Worm (Caenorhabditis elegans) whole organism, young adult: ENCODE data around the gene flp-16.

Experiments
- B0261.1 ChIP-seq: sonication (generic microtip); optimal IDR thresholded peaks from 2 replicates; lab custom pipeline; 2016; ENCODE audit warnings: mild to moderate bottlenecking, missing genetic modification characterization, moderate library complexity, missing compliant biosample characterization
- B0336.3 ChIP-seq: fragments of 200-800 bp; sonication (Bioruptor generic); IDR thresholded peaks from 2 replicates; pipeline ENCODE4 v1.3.6; 2022; ENCODE audit warnings: missing genetic modification characterization, missing compliant biosample characterization
- F49E8.2 ChIP-seq: sonication (generic microtip); optimal IDR thresholded peaks from 3 replicates; lab custom pipeline; 2017; ENCODE audit warnings: missing genetic modification characterization, mild to moderate bottlenecking, missing compliant biosample characterization, antibody characterized with exemption, moderate library complexity; ENCODE audit not compliant: insufficient read depth
- K11D2.4 ChIP-seq: fragments of 200-800 bp; sonication (Bioruptor generic); IDR thresholded peaks from 2 replicates; pipeline ENCODE4 v1.3.6; 2022; ENCODE audit warnings: missing genetic modification reagents, missing genetic modification characterization, missing compliant biosample characterization
- T07F8.4 ChIP-seq: sonication (generic microtip); optimal IDR thresholded peaks from 2 replicates; lab custom pipeline; 2016; ENCODE audit warnings: mild to moderate bottlenecking, missing genetic modification characterization, moderate library complexity, missing compliant biosample characterization
- T26A5.8 ChIP-seq: sonication (generic microtip); optimal IDR thresholded peaks from 2 replicates; lab custom pipeline; 2016; ENCODE audit warnings: missing genetic modification characterization, missing compliant biosample characterization
- Y79H2A.3 ChIP-seq: fragments of 200-800 bp; sonication (Bioruptor generic); conservative IDR thresholded peaks from 2 replicates; pipeline ENCODE4 v1.3.6; 2022; ENCODE audit warnings: missing genetic modification reagents, missing genetic modification characterization, missing compliant biosample characterization
- Y95B8A.8 ChIP-seq: fragments of 200-800 bp; sonication (Bioruptor generic); IDR thresholded peaks from 2 replicates; pipeline ENCODE4 v1.3.6; 2022; ENCODE audit warnings: missing genetic modification reagents, missing genetic modification characterization, missing compliant biosample characterization
- aptf-3 ChIP-seq: fragments of 200-800 bp; sonication (Bioruptor generic); IDR thresholded peaks from 2 replicates; pipeline ENCODE4 v1.3.6; 2022; ENCODE audit warnings: missing genetic modification characterization, missing compliant biosample characterization
- atf-7 ChIP-seq: sonication (generic microtip); optimal IDR thresholded peaks from 2 replicates; lab custom pipeline; 2017; ENCODE audit warnings: mild to moderate bottlenecking, missing genetic modification characterization, missing compliant biosample characterization
- athp-1 ChIP-seq: sonication (generic microtip); optimal IDR thresholded peaks from 2 replicates; lab custom pipeline; 2017; ENCODE audit warnings: mild to moderate bottlenecking, missing genetic modification characterization, missing compliant biosample characterization
- attf-5 ChIP-seq: fragments of 200-800 bp; sonication (Bioruptor generic); optimal IDR thresholded peaks from 2 replicates; lab custom pipeline; 2018; ENCODE audit warnings: mild to moderate bottlenecking, missing genetic modification characterization, missing compliant biosample characterization
- cebp-1 ChIP-seq, 2 experiments: fragments of 200-800 bp in 1 of 2; sonication (Bioruptor generic) in 1 of 2; sonication (generic microtip) in 1 of 2; IDR thresholded peaks in 1 of 2; optimal IDR thresholded peaks in 1 of 2; 2 replicates each; pipeline versions ENCODE4 v1.3.6 to Lab custom; 2017 to 2022; ENCODE audit warnings: missing compliant biosample characterization in 2 of 2, missing genetic modification characterization in 2 of 2, mild to moderate bottlenecking in 1 of 2, missing genetic modification reagents in 1 of 2, moderate library complexity in 1 of 2
- ceh-100 ChIP-seq: fragments of 200-800 bp; sonication (Bioruptor generic); IDR thresholded peaks from 2 replicates; pipeline ENCODE4 v1.3.6; 2022; ENCODE audit warnings: missing genetic modification reagents, missing genetic modification characterization, missing compliant biosample characterization
- ceh-40 ChIP-seq: fragments of 200-800 bp; sonication (Bioruptor generic); IDR thresholded peaks from 2 replicates; pipeline ENCODE4 v1.3.6; 2022; ENCODE audit warnings: missing genetic modification characterization, missing compliant biosample characterization
- ceh-79 ChIP-seq: sonication (generic microtip); optimal IDR thresholded peaks from 2 replicates; lab custom pipeline; 2017; ENCODE audit warnings: mild to moderate bottlenecking, missing genetic modification characterization, missing compliant biosample characterization
- ceh-91 ChIP-seq: fragments of 200-800 bp; sonication (Bioruptor generic); IDR thresholded peaks from 2 replicates; pipeline ENCODE4 v1.3.6; 2022; ENCODE audit warnings: missing genetic modification reagents, missing genetic modification characterization, missing compliant biosample characterization
- chd-7 ChIP-seq: sonication (generic microtip); optimal IDR thresholded peaks from 2 replicates; lab custom pipeline; 2016; ENCODE audit warnings: mild to moderate bottlenecking, missing genetic modification characterization, moderate library complexity, missing compliant biosample characterization
- dox-1 ChIP-seq: fragments of 200-800 bp; sonication (Bioruptor generic); IDR thresholded peaks from 2 replicates; pipeline ENCODE4 v1.3.6; 2022; ENCODE audit warnings: missing genetic modification reagents, missing genetic modification characterization, missing compliant biosample characterization
- egl-44 ChIP-seq: fragments of 200-800 bp; sonication (Bioruptor generic); IDR thresholded peaks from 2 replicates; pipeline ENCODE4 v1.3.6; 2022; ENCODE audit warnings: missing genetic modification reagents, missing genetic modification characterization, missing compliant biosample characterization
- egrh-3 ChIP-seq: fragments of 200-800 bp; sonication (Bioruptor generic); IDR thresholded peaks from 2 replicates; pipeline ENCODE4 v1.3.6; 2022; ENCODE audit warnings: missing genetic modification reagents, missing genetic modification characterization, missing compliant biosample characterization
- fkh-3 ChIP-seq: sonication (generic microtip); optimal IDR thresholded peaks from 2 replicates; lab custom pipeline; 2016; ENCODE audit warnings: mild to moderate bottlenecking, missing genetic modification characterization, missing compliant biosample characterization
- gei-17 ChIP-seq: fragments of 200-800 bp; sonication (Bioruptor generic); optimal IDR thresholded peaks from 2 replicates; lab custom pipeline; 2018; ENCODE audit warnings: mild to moderate bottlenecking, missing genetic modification characterization, missing compliant biosample characterization
- hlh-12 ChIP-seq: sonication (generic microtip); optimal IDR thresholded peaks from 2 replicates; lab custom pipeline; 2016; ENCODE audit warnings: missing genetic modification characterization, missing compliant biosample characterization
- hmg-1.2 ChIP-seq: fragments of 200-800 bp; sonication (Bioruptor generic); IDR thresholded peaks from 2 replicates; pipeline ENCODE4 v1.3.6; 2022; ENCODE audit warnings: missing genetic modification reagents, missing genetic modification characterization, missing compliant biosample characterization
- hrde-1 ChIP-seq: sonication (generic microtip); optimal IDR thresholded peaks from 2 replicates; lab custom pipeline; 2016; ENCODE audit warnings: missing genetic modification characterization, mild to moderate bottlenecking, missing compliant biosample characterization, moderate library complexity, missing genotype, missing genetic modification reagents, borderline replicate concordance
- lag-1 ChIP-seq: fragments of 200-800 bp; sonication (Bioruptor generic); IDR thresholded peaks from 2 replicates; pipeline ENCODE4 v1.3.6; 2022; ENCODE audit warnings: missing genetic modification reagents, missing genetic modification characterization, missing compliant biosample characterization
- let-607 ChIP-seq, 2 experiments: fragments of 200-800 bp in 1 of 2; sonication (Bioruptor generic) in 1 of 2; sonication (generic microtip) in 1 of 2; optimal IDR thresholded peaks; 2 replicates each; lab custom pipeline; 2016 to 2018; ENCODE audit warnings: mild to moderate bottlenecking in 2 of 2, missing compliant biosample characterization in 2 of 2, missing genetic modification characterization in 2 of 2, moderate library complexity in 2 of 2, missing genotype in 1 of 2
- lin-26 ChIP-seq: fragments of 200-800 bp; sonication (Bioruptor generic); IDR thresholded peaks from 2 replicates; pipeline ENCODE4 v1.3.6; 2022; ENCODE audit warnings: missing genetic modification reagents, missing genetic modification characterization, missing compliant biosample characterization
- lin-54 ChIP-seq: fragments of 200-800 bp; sonication (Bioruptor generic); optimal IDR thresholded peaks from 2 replicates; lab custom pipeline; 2018; ENCODE audit warnings: mild to moderate bottlenecking, missing genetic modification characterization, missing compliant biosample characterization
- lsy-27 ChIP-seq: sonication (generic microtip); optimal IDR thresholded peaks from 2 replicates; lab custom pipeline; 2017; ENCODE audit warnings: missing genetic modification characterization, mild to moderate bottlenecking, missing compliant biosample characterization, antibody characterized with exemption, missing genotype, borderline replicate concordance; ENCODE audit not compliant: insufficient read depth
- mcd-1 ChIP-seq: fragments of 200-800 bp; sonication (Bioruptor generic); IDR thresholded peaks from 2 replicates; pipeline ENCODE4 v1.3.6; 2022; ENCODE audit warnings: missing genetic modification reagents, missing genetic modification characterization, missing compliant biosample characterization
- mxl-1 ChIP-seq: sonication (generic microtip); optimal IDR thresholded peaks from 2 replicates; lab custom pipeline; 2016; ENCODE audit warnings: missing genetic modification characterization, missing compliant biosample characterization
- nfya-1 ChIP-seq: sonication (generic microtip); optimal IDR thresholded peaks from 2 replicates; lab custom pipeline; 2017; ENCODE audit warnings: antibody characterized with exemption, missing compliant biosample characterization, missing genetic modification characterization, borderline replicate concordance; ENCODE audit not compliant: insufficient read depth
- nfyb-1 ChIP-seq: fragments of 200-800 bp; sonication (Bioruptor generic); IDR thresholded peaks from 2 replicates; pipeline ENCODE4 v1.3.6; 2022; ENCODE audit warnings: missing genetic modification reagents, missing genetic modification characterization, missing compliant biosample characterization
- nhr-179 ChIP-seq: sonication (generic microtip); optimal IDR thresholded peaks from 2 replicates; lab custom pipeline; 2016; ENCODE audit warnings: mild to moderate bottlenecking, missing genetic modification characterization, missing compliant biosample characterization
- nhr-27 ChIP-seq: fragments of 200-800 bp; sonication (Bioruptor generic); optimal IDR thresholded peaks from 2 replicates; lab custom pipeline; 2018; ENCODE audit warnings: mild to moderate bottlenecking, missing genetic modification characterization, moderate library complexity, missing compliant biosample characterization
- pha-4 ChIP-seq: fragments of 150-350 bp; sonication (generic microtip); optimal IDR thresholded peaks from 2 replicates; lab custom pipeline; 2014; ENCODE audit warnings: missing biosample characterization, missing genetic modification reagents, missing genetic modification characterization
- rec-8 ChIP-seq, 2 experiments: sonication (generic microtip); optimal IDR thresholded peaks; 2 replicates each; lab custom pipeline; 2016; ENCODE audit warnings: mild to moderate bottlenecking in 2 of 2, missing genetic modification characterization in 2 of 2, missing genetic modification reagents in 2 of 2, missing genotype in 2 of 2, missing biosample characterization in 1 of 2, missing compliant biosample characterization in 1 of 2, moderate library complexity in 1 of 2
- rpc-1 ChIP-seq, 2 experiments: fragments of 150-350 bp in 1 of 2; sonication (generic microtip) in 1 of 2; optimal IDR thresholded peaks; 2 replicates each; lab custom pipeline; 2014 to 2018; ENCODE audit warnings: missing biosample characterization in 1 of 2, missing genetic modification characterization in 1 of 2, missing genetic modification reagents in 1 of 2, missing genotype in 1 of 2
- somi-1 ChIP-seq: fragments of 200-800 bp; sonication (Bioruptor generic); optimal IDR thresholded peaks from 2 replicates; lab custom pipeline; 2018; ENCODE audit warnings: mild to moderate bottlenecking, missing genetic modification characterization, missing compliant biosample characterization
- tlf-1 ChIP-seq: fragments of 200-800 bp; sonication (Bioruptor generic); optimal IDR thresholded peaks from 2 replicates; lab custom pipeline; 2018; ENCODE audit warnings: mild to moderate bottlenecking, missing genetic modification characterization, missing compliant biosample characterization
- zfh-2 ChIP-seq: fragments of 200-800 bp; sonication (Bioruptor generic); conservative IDR thresholded peaks from 2 replicates; pipeline ENCODE4 v1.3.6; 2022; ENCODE audit warnings: missing genetic modification reagents, missing genetic modification characterization, missing compliant biosample characterization
- ztf-22 ChIP-seq: fragments of 200-800 bp; sonication (Bioruptor generic); optimal IDR thresholded peaks from 2 replicates; lab custom pipeline; 2018; ENCODE audit warnings: mild to moderate bottlenecking, missing genetic modification characterization, moderate library complexity, missing compliant biosample characterization
- ztf-25 ChIP-seq: fragments of 200-800 bp; sonication (Bioruptor generic); IDR thresholded peaks from 2 replicates; pipeline ENCODE4 v1.3.6; 2022; ENCODE audit warnings: missing genetic modification reagents, missing genetic modification characterization, missing compliant biosample characterization

flp-16 gene

DNA sequence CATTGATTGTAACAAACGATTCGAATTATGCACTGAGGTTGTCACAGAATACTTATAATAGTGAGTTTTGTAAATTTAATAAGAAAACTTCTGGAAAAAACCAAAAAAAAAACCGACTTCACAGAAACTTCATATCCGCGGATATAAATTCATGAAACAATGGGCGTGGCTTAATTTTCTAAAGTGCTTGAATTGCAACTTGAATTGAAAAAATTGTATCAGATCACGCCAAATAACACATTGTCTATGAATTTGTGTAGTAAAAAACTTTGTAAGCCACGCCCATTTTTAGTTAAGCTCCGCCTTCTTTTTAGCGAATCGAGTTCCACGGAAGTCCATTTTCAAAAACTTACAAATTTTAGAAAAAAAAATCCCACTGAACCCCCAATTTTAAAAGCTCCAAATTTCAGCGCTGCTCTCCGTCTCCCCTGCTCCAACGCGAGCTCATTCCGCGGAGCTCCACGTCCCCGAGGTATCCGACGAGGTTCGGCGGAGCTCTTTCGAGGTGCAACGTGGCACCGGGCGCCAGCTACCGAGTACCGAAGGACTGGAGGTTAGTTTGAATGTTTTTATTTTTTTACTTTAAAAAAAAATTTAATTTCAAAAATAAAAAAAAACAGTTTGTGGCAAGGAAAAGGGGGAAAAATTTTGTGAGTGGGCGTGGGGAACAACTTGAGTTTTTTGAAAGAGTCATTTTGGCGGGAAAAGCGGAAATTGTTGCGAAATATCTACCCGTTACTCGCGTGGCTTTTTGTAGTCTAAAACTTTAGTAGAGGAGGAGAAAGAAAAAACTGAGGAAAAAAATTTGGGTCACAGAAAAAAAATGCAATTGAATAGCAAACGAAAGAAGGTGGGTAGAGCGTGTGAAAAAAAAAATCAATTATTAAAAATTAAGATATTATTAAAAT is 44.4 kb downstream of the flp-16 start:
- peak; percentile 88 for TF ChIP-seq egrh-3 (GFP tag; lab: Robert Waterston, UW)
- no peak for TF ChIP-seq rpc-1 (optimal IDR thresholded peaks at IDR 0.05; lab: Kevin White, UChicago)
- no peak for TF ChIP-seq rpc-1 (tag; optimal IDR thresholded peaks at IDR 0.05; lab: Kevin White, UChicago)
- peak; percentile 82 for TF ChIP-seq cebp-1 (GFP tag; IDR thresholded peaks at IDR 0.05; lab: Robert Waterston, UW)
- peak; percentile 93 for TF ChIP-seq cebp-1 (tag; optimal IDR thresholded peaks at IDR 0.05; lab: Kevin White, UChicago)
- no peak for TF ChIP-seq fkh-3
- peak; percentile 26 for TF ChIP-seq athp-1 (tag; lab: Kevin White, UChicago)
- no peak for TF ChIP-seq somi-1
- TF ChIP-seq nhr-27, result no peak
- TF ChIP-seq ceh-100 (GFP tag; lab: Robert Waterston, UW), result 0 out of 2 replicates have a peak, but pooled peaks have one; percentile 47
- TF ChIP-seq attf-5 (GFP tag; lab: Kevin White, UChicago), result no peak
- no peak for TF ChIP-seq atf-7 (tag; lab: Kevin White, UChicago)
- TF ChIP-seq Y79H2A.3, result no peak
- no peak for TF ChIP-seq aptf-3 (GFP tag; lab: Robert Waterston, UW)
- TF ChIP-seq mxl-1, result no peak
- peak; percentile 76; the same call in 1 of the 2 replicates for TF ChIP-seq lin-26 (GFP tag; lab: Robert Waterston, UW)
- TF ChIP-seq tlf-1 (GFP tag; lab: Kevin White, UChicago), result no peak
- no peak for TF ChIP-seq B0261.1 (tag; lab: Kevin White, UChicago)
- no peak for TF ChIP-seq ceh-40 (GFP tag; lab: Robert Waterston, UW)
- no peak for TF ChIP-seq pha-4 (tag; lab: Kevin White, UChicago)
- no peak for TF ChIP-seq egl-44 (GFP tag; lab: Robert Waterston, UW)
- TF ChIP-seq gei-17 (GFP tag; lab: Kevin White, UChicago), result no peak
- no peak for TF ChIP-seq ceh-79 (tag; lab: Kevin White, UChicago)
- no peak for TF ChIP-seq T26A5.8 (tag; lab: Kevin White, UChicago)
- no peak for TF ChIP-seq nfya-1 (tag; lab: Kevin White, UChicago)
- TF ChIP-seq let-607 (tag; optimal IDR thresholded peaks at IDR 0.05; lab: Kevin White, UChicago), result no peak
- no peak for TF ChIP-seq lsy-27 (tag; lab: Kevin White, UChicago)
- TF ChIP-seq F49E8.2 (tag; lab: Kevin White, UChicago), result no peak
- no peak for TF ChIP-seq hrde-1
- peak; percentile 28; the same call in 1 of the 2 replicates for TF ChIP-seq mcd-1
- TF ChIP-seq ztf-25 (GFP tag; lab: Robert Waterston, UW), result no peak
- TF ChIP-seq nhr-179 (tag; lab: Kevin White, UChicago), result no peak
- no peak for TF ChIP-seq nfyb-1 (GFP tag; lab: Robert Waterston, UW)
- TF ChIP-seq rec-8 (tag; optimal IDR thresholded peaks at IDR 0.05; lab: Kevin White, UChicago), result no peak
- TF ChIP-seq dox-1 (GFP tag; lab: Robert Waterston, UW), result peak; percentile 12; the same call in 1 of the 2 replicates
- TF ChIP-seq hlh-12 (tag; lab: Kevin White, UChicago), result no peak
- TF ChIP-seq ztf-22 (GFP tag; lab: Kevin White, UChicago), result no peak
- no peak for TF ChIP-seq lin-54 (GFP tag; lab: Kevin White, UChicago)
- no peak for TF ChIP-seq ceh-91 (GFP tag; lab: Robert Waterston, UW)
- TF ChIP-seq B0336.3 (GFP tag; lab: Robert Waterston, UW), result no peak
- TF ChIP-seq zfh-2, result peak; percentile 90
- no peak for TF ChIP-seq lag-1 (GFP tag; lab: Robert Waterston, UW)
- TF ChIP-seq Y95B8A.8, result no peak
- peak; percentile 60 for TF ChIP-seq chd-7 (tag; lab: Kevin White, UChicago)
- TF ChIP-seq K11D2.4 (GFP tag; lab: Robert Waterston, UW), result no peak
- TF ChIP-seq hmg-1.2 (GFP tag; lab: Robert Waterston, UW), result 0 out of 2 replicates have a peak, but pooled peaks have one; percentile 4
- no peak for TF ChIP-seq T07F8.4 (tag; lab: Kevin White, UChicago)
